Fruit fly (Drosophila melanogaster): ENCODE results near the gene CG17219.

Gene CG17219

dm6 chr2L:3055710-3056447 is 26.8 kb downstream of the CG17219 start (continued):
- TF ChIP-seq bab2 (GFP tag; optimal IDR thresholded peaks at IDR 0.05) (peak; percentile 25), Dip3 (GFP tag; optimal IDR thresholded peaks at IDR 0.05) (peak; percentile 37), sens (GFP tag) (peak; percentile 69), row (GFP tag; IDR thresholded peaks at IDR 0.05) (peak; percentile 75), exex (tag; optimal IDR thresholded peaks at IDR 0.05) (peak; percentile 96), Mad (GFP tag; optimal IDR thresholded peaks at IDR 0.05) (peak; percentile 21), Hr78 (GFP tag; optimal IDR thresholded peaks at IDR 0.05) (peak in 1 of 2 experiments; percentile 6), chif (GFP tag; optimal IDR thresholded peaks at IDR 0.05) (peak in 1 of 2 experiments; percentile 15), Dref (GFP tag; IDR thresholded peaks at IDR 0.05) (peak; percentile 53), Meics (GFP tag; optimal IDR thresholded peaks at IDR 0.05) (peak; percentile 72), CG11093 (GFP tag; IDR thresholded peaks at IDR 0.05) (0 out of 3 replicates have a peak, but pooled peaks have one; percentile 9), CG8281 (tag; optimal IDR thresholded peaks at IDR 0.05) (peak; percentile 12), dpn (GFP tag; optimal IDR thresholded peaks at IDR 0.05) (peak in 1 of 2 experiments; percentile 19), CG34224 (GFP tag; IDR thresholded peaks at IDR 0.05; ENCODE audit: partially characterized antibody) (peak; percentile 24; the same call in 1 of the 3 replicates), Nf-YB (GFP tag; optimal IDR thresholded peaks at IDR 0.05) (no peak), Antp (GFP tag; optimal IDR thresholded peaks at IDR 0.05) (peak; percentile 29), CG16863 (GFP tag; optimal IDR thresholded peaks at IDR 0.05) (peak; percentile 60), gcm2 (GFP tag; optimal IDR thresholded peaks at IDR 0.05) (no peak), dimm (GFP tag; IDR thresholded peaks at IDR 0.05) (no peak), CG10274 (GFP tag; optimal IDR thresholded peaks at IDR 0.05) (peak; percentile 62), Hsf (GFP tag; optimal IDR thresholded peaks at IDR 0.05) (peak; percentile 52), CG12391 (tag; optimal IDR thresholded peaks at IDR 0.05) (peak; percentile 43), Bdp1 (GFP tag; optimal IDR thresholded peaks at IDR 0.05) (peak; percentile 11), Myb (GFP tag; optimal IDR thresholded peaks at IDR 0.05) (no peak), Scr (GFP tag; IDR thresholded peaks at IDR 0.05; ENCODE audit: partially characterized antibody) (peak; percentile 60), CG17328 (GFP tag; IDR thresholded peaks at IDR 0.05) (no peak), Fer1 (GFP tag; optimal IDR thresholded peaks at IDR 0.05) (peak; percentile 12), Pdp1 (GFP tag; optimal IDR thresholded peaks at IDR 0.05) (peak; percentile 4 to 48), HHEX (GFP tag; optimal IDR thresholded peaks at IDR 0.05) (peak; percentile 3), pho (GFP tag; optimal IDR thresholded peaks at IDR 0.05) (peak; percentile 31), CG6689 (GFP tag; IDR thresholded peaks at IDR 0.05) (peak; percentile 44), CG10979 (tag; optimal IDR thresholded peaks at IDR 0.05) (peak; percentile 28), sug (tag; optimal IDR thresholded peaks at IDR 0.05) (peak; percentile 64), slou (GFP tag; optimal IDR thresholded peaks at IDR 0.05) (peak; percentile 13), Hr51 (GFP tag; optimal IDR thresholded peaks at IDR 0.05) (peak; percentile 5 to 56), sc (optimal IDR thresholded peaks at IDR 0.05) (no peak), sc (GFP tag; optimal IDR thresholded peaks at IDR 0.05) (peak; percentile 22), CG6813 (GFP tag; optimal IDR thresholded peaks at IDR 0.05) (no peak), Atf-2 (GFP tag; optimal IDR thresholded peaks at IDR 0.05) (peak; percentile 33), CG4424 (GFP tag; optimal IDR thresholded peaks at IDR 0.05) (peak; percentile 52), Oli (tag; optimal IDR thresholded peaks at IDR 0.05) (peak; percentile 45), tin (GFP tag; optimal IDR thresholded peaks at IDR 0.05) (peak; percentile 31), crp (GFP tag; optimal IDR thresholded peaks at IDR 0.05) (peak in 1 of 2 experiments; percentile 60), CG7963 (GFP tag; IDR thresholded peaks at IDR 0.05; ENCODE audit: partially characterized antibody) (0 out of 3 replicates have a peak, but pooled peaks have one; percentile 19), Camta (GFP tag; optimal IDR thresholded peaks at IDR 0.05) (peak; percentile 30), BtbVII (GFP tag; optimal IDR thresholded peaks at IDR 0.05) (peak; percentile 14), H15 (GFP tag; IDR thresholded peaks at IDR 0.05) (0 out of 3 replicates have a peak, but pooled peaks have one; percentile 12), Ptx1 (GFP tag; IDR thresholded peaks at IDR 0.05) (peak; percentile 52)

Measured in whole organism, embryonic.